Worm (Caenorhabditis elegans): ENCODE measurements around the gene ZK856.7.

- TF ChIP-seq nhr-77 (tag; optimal IDR thresholded peaks at IDR 0.05) (no peak), ceh-16 (tag; optimal IDR thresholded peaks at IDR 0.05) (no peak), ZK546.5 (tag; optimal IDR thresholded peaks at IDR 0.05) (no peak)
Measured at ce11 chrV:10228360-10228759, 26.5 kb downstream of the ZK856.7 start, which contains the start of gene fipr-4.

All from whole organism, L2 larva.